Worm (Caenorhabditis elegans) whole organism, mixed stage, embryonic: ENCODE measurements around the gene F49H12.7.
A peak's percentile ranks its signal among the peaks of the same experiment; 100 is the strongest.

ENCODE experiments used
- M03D4.4 ChIP-seq: sonication (generic microtip); optimal IDR thresholded peaks from 2 replicates; lab custom pipeline; 2017; ENCODE audit warnings: mild to moderate bottlenecking, missing genetic modification characterization, missing compliant biosample characterization
- bed-3 ChIP-seq: fragments of 200-800 bp; sonication (Bioruptor generic); optimal IDR thresholded peaks from 3 replicates; lab custom pipeline; 2018; ENCODE audit warnings: mild to moderate bottlenecking, missing genetic modification characterization, moderate library complexity, missing compliant biosample characterization
- blmp-1 ChIP-seq: fragments of 150-350 bp; optimal IDR thresholded peaks from 2 replicates; lab custom pipeline; 2014; ENCODE audit warnings: missing biosample characterization, missing genetic modification characterization
- ceh-39 ChIP-seq: fragments of 150-350 bp; optimal IDR thresholded peaks from 2 replicates; lab custom pipeline; 2014; ENCODE audit warnings: missing biosample characterization, missing genetic modification characterization
- ceh-43 ChIP-seq: fragments of 200-800 bp; sonication (Bioruptor generic); optimal IDR thresholded peaks from 2 replicates; lab custom pipeline; 2018; ENCODE audit warnings: mild to moderate bottlenecking, missing genetic modification characterization, moderate library complexity, missing compliant biosample characterization
- ceh-83 ChIP-seq: fragments of 200-800 bp; sonication (Bioruptor generic); optimal IDR thresholded peaks from 2 replicates; lab custom pipeline; 2018; ENCODE audit warnings: mild to moderate bottlenecking, missing genetic modification characterization, missing compliant biosample characterization
- ces-1 ChIP-seq: fragments of 150-350 bp; optimal IDR thresholded peaks from 2 replicates; lab custom pipeline; 2014; ENCODE audit warnings: missing biosample characterization, missing genetic modification reagents, missing genetic modification characterization
- cnd-1 ChIP-seq: fragments of 200-800 bp; sonication (Bioruptor generic); optimal IDR thresholded peaks from 2 replicates; lab custom pipeline; 2018; ENCODE audit warnings: mild to moderate bottlenecking, missing genetic modification characterization, missing compliant biosample characterization
- drap-1 ChIP-seq: fragments of 200-800 bp; sonication (Bioruptor generic); optimal IDR thresholded peaks from 3 replicates; lab custom pipeline; 2018; ENCODE audit warnings: mild to moderate bottlenecking, missing genetic modification characterization, missing compliant biosample characterization
- elt-1 ChIP-seq: sonication (generic microtip); optimal IDR thresholded peaks from 2 replicates; lab custom pipeline; 2017; ENCODE audit warnings: missing genetic modification characterization, mild to moderate bottlenecking, missing compliant biosample characterization, antibody characterized with exemption, moderate library complexity, borderline replicate concordance; ENCODE audit not compliant: insufficient read depth
- elt-3 ChIP-seq: fragments of 150-350 bp; optimal IDR thresholded peaks from 2 replicates; lab custom pipeline; 2014; ENCODE audit warnings: missing biosample characterization, missing genetic modification characterization
- flh-1 ChIP-seq: fragments of 200-800 bp; sonication (Bioruptor generic); optimal IDR thresholded peaks from 2 replicates; lab custom pipeline; 2018; ENCODE audit warnings: mild to moderate bottlenecking, missing genetic modification characterization, moderate library complexity, missing compliant biosample characterization
- ham-2 ChIP-seq: fragments of 200-800 bp; sonication (Bioruptor generic); optimal IDR thresholded peaks from 2 replicates; lab custom pipeline; 2018; ENCODE audit warnings: mild to moderate bottlenecking, missing genetic modification characterization, missing compliant biosample characterization
- hlh-1 ChIP-seq: fragments of 150-350 bp; optimal IDR thresholded peaks from 2 replicates; lab custom pipeline; 2014; ENCODE audit warnings: missing biosample characterization, missing genetic modification reagents, missing genetic modification characterization
- lin-13 ChIP-seq: fragments of 150-350 bp; optimal IDR thresholded peaks from 2 replicates; lab custom pipeline; 2014; ENCODE audit warnings: missing biosample characterization, missing genetic modification characterization
- lin-32 ChIP-seq: fragments of 200-800 bp; sonication (Bioruptor generic); optimal IDR thresholded peaks from 2 replicates; lab custom pipeline; 2018; ENCODE audit warnings: mild to moderate bottlenecking, missing genetic modification characterization, missing compliant biosample characterization
- lsy-2 ChIP-seq: fragments of 150-350 bp; optimal IDR thresholded peaks from 2 replicates; lab custom pipeline; 2014; ENCODE audit warnings: missing biosample characterization, missing genetic modification characterization
- mab-5 ChIP-seq: fragments of 150-350 bp; optimal IDR thresholded peaks from 2 replicates; lab custom pipeline; 2014; ENCODE audit warnings: missing biosample characterization, missing genetic modification characterization
- mep-1 ChIP-seq: fragments of 150-350 bp; optimal IDR thresholded peaks from 2 replicates; lab custom pipeline; 2017; ENCODE audit warnings: missing biosample characterization, missing genetic modification reagents, missing genetic modification characterization, inconsistent platforms
- mls-2 ChIP-seq: sonication (generic microtip); optimal IDR thresholded peaks from 2 replicates; lab custom pipeline; 2016; ENCODE audit warnings: mild to moderate bottlenecking, missing genetic modification characterization, moderate library complexity, missing compliant biosample characterization
- nhr-12 ChIP-seq: fragments of 150-350 bp; optimal IDR thresholded peaks from 2 replicates; lab custom pipeline; 2014; ENCODE audit warnings: missing biosample characterization, missing genetic modification characterization
- nhr-2 ChIP-seq: fragments of 150-350 bp; optimal IDR thresholded peaks from 2 replicates; lab custom pipeline; 2014; ENCODE audit warnings: missing biosample characterization, missing genetic modification characterization
- nhr-237 ChIP-seq: fragments of 150-350 bp; optimal IDR thresholded peaks from 2 replicates; lab custom pipeline; 2014; ENCODE audit warnings: missing biosample characterization, missing genetic modification characterization
- nhr-28 ChIP-seq: fragments of 150-350 bp; optimal IDR thresholded peaks from 2 replicates; lab custom pipeline; 2014; ENCODE audit warnings: missing biosample characterization, missing genetic modification characterization
- nhr-76 ChIP-seq: sonication (generic microtip); optimal IDR thresholded peaks from 2 replicates; lab custom pipeline; 2017; ENCODE audit warnings: missing biosample characterization, missing genetic modification characterization
- pha-4 ChIP-seq: fragments of 150-350 bp; optimal IDR thresholded peaks from 2 replicates; lab custom pipeline; 2018; ENCODE audit warnings: missing biosample characterization, missing genetic modification reagents, missing genetic modification characterization
- sem-2 ChIP-seq: fragments of 200-800 bp; sonication (Bioruptor generic); optimal IDR thresholded peaks from 2 replicates; lab custom pipeline; 2018; ENCODE audit warnings: mild to moderate bottlenecking, missing genetic modification characterization, missing compliant biosample characterization
- snpc-4 ChIP-seq: fragments of 150-350 bp; optimal IDR thresholded peaks from 2 replicates; lab custom pipeline; 2014; ENCODE audit warnings: missing biosample characterization, missing genetic modification characterization
- sptf-1 ChIP-seq: sonication (generic microtip); optimal IDR thresholded peaks from 2 replicates; lab custom pipeline; 2017; ENCODE audit warnings: mild to moderate bottlenecking, missing genetic modification characterization, moderate library complexity, missing compliant biosample characterization
- tbx-8 ChIP-seq: fragments of 200-800 bp; sonication (Bioruptor generic); optimal IDR thresholded peaks from 2 replicates; lab custom pipeline; 2018; ENCODE audit warnings: mild to moderate bottlenecking, missing genetic modification characterization, moderate library complexity, missing compliant biosample characterization
- unc-120 ChIP-seq: sonication (generic microtip); optimal IDR thresholded peaks from 2 replicates; lab custom pipeline; 2017; ENCODE audit warnings: missing genetic modification characterization, missing compliant biosample characterization; ENCODE audit not compliant: poor library complexity, severe bottlenecking
- unc-39 ChIP-seq: fragments of 150-350 bp; optimal IDR thresholded peaks from 2 replicates; lab custom pipeline; 2014; ENCODE audit warnings: missing biosample characterization, missing genetic modification characterization
- unc-62 ChIP-seq: fragments of 150-350 bp; optimal IDR thresholded peaks from 2 replicates; lab custom pipeline; 2014; ENCODE audit warnings: missing biosample characterization, missing genetic modification reagents, missing genetic modification characterization
- zip-8 ChIP-seq: fragments of 150-350 bp; optimal IDR thresholded peaks from 2 replicates; lab custom pipeline; 2014; ENCODE audit warnings: missing biosample characterization, missing genetic modification characterization
- ztf-11 ChIP-seq: fragments of 150-350 bp; optimal IDR thresholded peaks from 2 replicates; lab custom pipeline; 2014; ENCODE audit warnings: missing biosample characterization, missing genetic modification characterization

The F49H12.7 gene

ce11 chrX:2071392-2072001 is 6.7 kb downstream of the F49H12.7 start:
- peak; percentile 26 for TF ChIP-seq M03D4.4
- no peak for TF ChIP-seq ceh-39 (tag; lab: Kevin White, UChicago)
- TF ChIP-seq nhr-2 (tag; lab: Kevin White, UChicago), result peak; percentile 92
- no peak for TF ChIP-seq mab-5 (tag; lab: Kevin White, UChicago)
- TF ChIP-seq elt-3 (tag; lab: Kevin White, UChicago), result no peak
- TF ChIP-seq drap-1 (GFP tag; lab: Kevin White, UChicago), result peak; percentile 5
- no peak for TF ChIP-seq nhr-28
- peak; percentile 80 for TF ChIP-seq cnd-1
- TF ChIP-seq sptf-1 (tag; lab: Kevin White, UChicago), result no peak
- TF ChIP-seq unc-39 (tag; lab: Kevin White, UChicago), result peak; percentile 0
- TF ChIP-seq nhr-76 (tag; lab: Kevin White, UChicago), result no peak
- no peak for TF ChIP-seq ham-2 (GFP tag; lab: Kevin White, UChicago)
- peak; percentile 82 for TF ChIP-seq hlh-1 (tag; lab: Kevin White, UChicago)
- no peak for TF ChIP-seq ceh-83 (GFP tag; lab: Kevin White, UChicago)
- TF ChIP-seq ztf-11 (tag; lab: Kevin White, UChicago), result no peak
- TF ChIP-seq zip-8 (tag; lab: Kevin White, UChicago), result no peak
- TF ChIP-seq ces-1 (GFP tag; lab: Kevin White, UChicago), result peak; percentile 34
- TF ChIP-seq snpc-4, result no peak
- no peak for TF ChIP-seq sem-2 (GFP tag; lab: Kevin White, UChicago)
- no peak for TF ChIP-seq ceh-43 (GFP tag; lab: Kevin White, UChicago)
- TF ChIP-seq mep-1 (tag; lab: Kevin White, UChicago), result peak; percentile 49
- no peak for TF ChIP-seq lsy-2 (tag; lab: Kevin White, UChicago)
- no peak for TF ChIP-seq tbx-8 (GFP tag; lab: Kevin White, UChicago)
- no peak for TF ChIP-seq unc-62
- TF ChIP-seq lin-32 (GFP tag; lab: Kevin White, UChicago), result peak; percentile 62
- peak; percentile 78 for TF ChIP-seq lin-13 (tag; lab: Kevin White, UChicago)
- no peak for TF ChIP-seq blmp-1 (tag; lab: Kevin White, UChicago)
- peak; percentile 31 for TF ChIP-seq mls-2 (tag; lab: Kevin White, UChicago)
- no peak for TF ChIP-seq flh-1 (GFP tag; lab: Kevin White, UChicago)
- TF ChIP-seq pha-4, result no peak
- no peak for TF ChIP-seq unc-120 (tag; lab: Kevin White, UChicago)
- TF ChIP-seq nhr-237 (tag; lab: Kevin White, UChicago), result no peak
- no peak for TF ChIP-seq nhr-12
- no peak for TF ChIP-seq bed-3 (GFP tag; lab: Kevin White, UChicago)
- no peak for TF ChIP-seq elt-1

DNA sequence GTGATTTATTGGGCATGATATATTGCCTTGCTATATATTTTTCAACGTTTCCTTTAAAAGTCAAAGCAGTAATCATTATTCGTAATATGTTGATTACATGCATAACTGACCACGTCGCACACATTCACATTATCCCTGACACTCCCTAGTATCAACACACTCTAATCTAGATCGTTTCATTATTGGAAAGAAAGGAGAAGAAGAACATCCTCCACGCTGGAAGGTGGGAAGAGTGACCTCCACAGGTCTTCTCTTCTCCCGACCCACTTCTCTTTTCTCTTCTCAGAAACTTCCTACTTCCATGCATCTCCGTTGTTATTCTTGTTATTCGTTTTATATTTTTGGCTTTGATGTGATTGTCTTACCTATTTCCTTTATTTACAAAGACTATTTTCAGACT is 9.2 kb downstream of the F49H12.7 start, which contains the start of gene txdc-12.2:
Gene txdc-12.2, plus strand, starts transcription at position 396 of the 400 bp plus-strand sequence.
- TF ChIP-seq unc-62 (no peak), zip-8 (tag; lab: Kevin White, UChicago) (no peak), ceh-39 (tag; lab: Kevin White, UChicago) (no peak), ceh-43 (GFP tag; lab: Kevin White, UChicago) (no peak), tbx-8 (GFP tag; lab: Kevin White, UChicago) (no peak), elt-1 (no peak), lin-32 (GFP tag; lab: Kevin White, UChicago) (no peak), pha-4 (no peak), blmp-1 (tag; lab: Kevin White, UChicago) (no peak), hlh-1 (tag; lab: Kevin White, UChicago) (no peak), elt-3 (tag; lab: Kevin White, UChicago) (no peak), lin-13 (tag; lab: Kevin White, UChicago) (no peak)

ce11 chrX:2075169-2075568 is 10.3 kb downstream of the F49H12.7 start:
- TF ChIP-seq flh-1 (GFP tag; lab: Kevin White, UChicago) (no peak), lin-32 (GFP tag; lab: Kevin White, UChicago) (no peak), nhr-237 (tag; lab: Kevin White, UChicago) (no peak)
- TF ChIP-seq, all 35 proteins: peak for 0
